Worm (Caenorhabditis elegans) whole organism, young adult: ENCODE measurements around the gene srt-43.

Source experiments
- T26A5.8 ChIP-seq: sonication (generic microtip); optimal IDR thresholded peaks from 2 replicates; lab custom pipeline; 2016; ENCODE audit warnings: missing genetic modification characterization, missing compliant biosample characterization
- pha-4 ChIP-seq: fragments of 150-350 bp; sonication (generic microtip); optimal IDR thresholded peaks from 2 replicates; lab custom pipeline; 2014; ENCODE audit warnings: missing biosample characterization, missing genetic modification reagents, missing genetic modification characterization

DNA sequence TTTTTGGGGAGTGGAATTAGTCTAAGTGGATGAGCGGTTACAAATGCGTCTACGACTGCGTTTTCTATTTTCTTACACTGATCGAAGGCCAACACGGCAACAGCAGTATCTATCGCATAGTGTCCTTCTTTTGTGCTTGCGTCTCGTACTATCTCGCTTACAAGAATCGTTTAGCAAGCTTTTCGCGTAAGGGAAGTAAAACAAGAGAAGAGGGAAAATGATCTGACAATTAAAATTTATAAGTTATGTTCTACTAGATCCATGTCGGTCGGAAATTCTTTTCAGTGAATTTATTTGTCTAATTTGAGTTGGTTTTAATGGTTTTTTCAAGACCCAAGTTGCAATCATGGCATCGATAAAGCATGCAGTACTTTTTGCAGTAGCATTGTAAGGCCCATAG is 18.0 kb downstream of the srt-43 start, which contains the start of gene fkb-4:
- TF ChIP-seq pha-4 (tag; lab: Kevin White, UChicago) (no peak), T26A5.8 (tag; lab: Kevin White, UChicago) (no peak)
